Worm (Caenorhabditis elegans): ENCODE results near the gene str-90.

str-90 gene

DNA sequence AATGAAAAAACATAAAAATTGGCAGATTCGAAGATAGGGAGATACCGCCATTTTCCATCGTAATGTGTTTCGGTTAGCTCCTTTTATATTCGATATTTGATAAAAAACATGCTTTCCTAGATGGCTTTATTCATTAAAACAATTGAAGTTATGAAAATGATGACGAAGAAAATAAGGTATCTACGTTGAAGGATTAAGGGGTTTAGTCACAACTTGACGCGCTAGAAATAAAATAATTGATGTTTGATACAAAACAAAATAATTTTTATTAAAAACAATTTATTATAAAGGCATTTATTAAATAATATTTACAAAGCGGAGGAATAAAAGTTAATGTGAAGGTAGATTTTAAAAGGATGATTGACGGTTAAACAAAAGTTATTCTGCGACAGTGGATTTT is 12.5 kb upstream of the str-90 start, which contains the start of gene str-130:
Gene str-130, minus strand, starts transcription at position 101 of the 400 bp plus-strand sequence.
- TF ChIP-seq nhr-42 (GFP tag; IDR thresholded peaks at IDR 0.05) (no peak), tra-1 (GFP tag; IDR thresholded peaks at IDR 0.05) (no peak), ceh-20 (GFP tag; IDR thresholded peaks at IDR 0.05) (no peak), mdl-1 (tag; optimal IDR thresholded peaks at IDR 0.05) (no peak), F44E2.7 (GFP tag; IDR thresholded peaks at IDR 0.05) (no peak), nhr-48 (tag; optimal IDR thresholded peaks at IDR 0.05) (no peak), pqm-1 (tag; optimal IDR thresholded peaks at IDR 0.05) (no peak), ceh-32 (tag; optimal IDR thresholded peaks at IDR 0.05; ENCODE audit: poor library complexity) (no peak), set-16 (GFP tag; IDR thresholded peaks at IDR 0.05) (no peak), nhr-76 (tag; optimal IDR thresholded peaks at IDR 0.05) (no peak), lin-13 (GFP tag; optimal IDR thresholded peaks at IDR 0.05) (no peak), nhr-237 (tag; optimal IDR thresholded peaks at IDR 0.05) (no peak), T20F7.1 (GFP tag; optimal IDR thresholded peaks at IDR 0.05) (no peak), nhr-41 (GFP tag; IDR thresholded peaks at IDR 0.05) (no peak), F49E8.2 (tag; optimal IDR thresholded peaks at IDR 0.05; ENCODE audit: borderline replicate concordance) (no peak), Y105C5A.15 (GFP tag; IDR thresholded peaks at IDR 0.05) (no peak), dpl-1 (GFP tag; optimal IDR thresholded peaks at IDR 0.05) (no peak), mes-2 (tag; optimal IDR thresholded peaks at IDR 0.05; ENCODE audit: poor library complexity, severe bottlenecking) (no peak)

DNA sequence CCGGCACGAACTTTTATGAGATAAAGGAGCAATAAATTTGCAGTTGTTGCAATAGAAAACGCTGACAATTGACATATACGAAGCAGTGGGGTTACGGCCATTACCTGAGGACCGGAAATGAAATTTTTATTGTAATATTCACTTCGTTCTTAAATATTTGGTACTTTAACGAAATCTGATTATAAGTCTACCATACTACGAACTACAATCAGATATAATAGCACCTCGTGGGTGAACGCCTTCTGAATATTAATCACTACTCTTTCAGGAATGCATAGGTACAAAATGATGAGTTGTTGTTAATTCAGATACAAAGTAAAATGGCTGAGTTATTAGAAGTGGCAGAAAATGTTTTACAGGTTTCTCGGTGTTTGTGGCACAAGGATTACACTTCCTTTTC is 10.7 kb upstream of the str-90 start, which contains the start of gene str-129:
Gene str-129, minus strand, starts transcription at position 101 of the 400 bp plus-strand sequence.
- TF ChIP-seq aha-1 (tag) = peak; percentile 31
- no peak for TF ChIP-seq ceh-20 (GFP tag; IDR thresholded peaks at IDR 0.05)

DNA sequence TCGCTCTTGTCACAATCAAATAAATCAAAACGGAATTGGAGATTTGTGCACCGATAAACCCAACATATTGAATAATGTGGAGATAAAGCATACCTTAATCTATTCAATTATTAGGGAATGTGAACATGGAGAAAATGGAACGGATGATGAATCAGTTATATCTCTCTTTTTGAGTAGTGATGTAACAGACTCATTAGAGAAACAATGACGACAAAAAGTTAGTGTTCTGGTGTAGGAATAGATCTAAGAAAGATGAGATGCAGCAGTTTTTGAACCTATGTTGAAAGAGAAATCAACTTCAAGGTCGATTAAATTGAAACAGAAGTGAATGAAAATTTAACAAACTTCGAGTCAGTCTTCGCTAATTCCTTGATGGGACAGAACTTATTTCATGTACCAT is 7.7 kb upstream of the str-90 start, which contains the start of gene str-146:
Gene str-146, minus strand, starts transcription at position 101 of the 400 bp plus-strand sequence.
- TF ChIP-seq madf-9 (GFP tag; conservative IDR thresholded peaks at IDR 0.05) (no peak), zfp-2 (tag; optimal IDR thresholded peaks at IDR 0.05) (no peak), nhr-28 (tag; optimal IDR thresholded peaks at IDR 0.05) (no peak), ZK546.5 (tag; optimal IDR thresholded peaks at IDR 0.05) (no peak), mep-1 (tag; optimal IDR thresholded peaks at IDR 0.05) (no peak)

DNA sequence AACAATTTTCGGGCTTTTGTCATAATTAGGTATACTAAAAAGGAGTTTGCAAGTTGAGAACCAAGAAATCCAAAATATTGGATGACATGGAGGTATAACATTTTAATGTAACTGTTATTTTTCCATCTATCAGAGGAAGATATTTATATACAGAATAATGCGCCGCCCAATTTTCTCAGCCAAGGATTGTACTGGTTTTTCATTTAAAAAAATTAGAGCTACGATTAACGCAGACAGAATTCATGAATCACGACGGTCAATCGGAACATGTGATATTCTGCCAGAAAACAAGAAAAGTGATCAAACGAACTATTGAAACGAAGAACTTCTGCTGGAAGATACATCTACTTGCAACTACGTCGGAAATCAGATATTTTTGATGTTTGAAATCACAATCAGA is 4.8 kb upstream of the str-90 start, which contains the start of gene str-145:
Gene str-145, minus strand, starts transcription at position 101 of the 400 bp plus-strand sequence.
- TF ChIP-seq aly-2 (tag; optimal IDR thresholded peaks at IDR 0.05) (no peak), madf-9 (GFP tag; conservative IDR thresholded peaks at IDR 0.05) (no peak), mdt-29 (GFP tag; IDR thresholded peaks at IDR 0.05) (no peak), ZK546.5 (tag; optimal IDR thresholded peaks at IDR 0.05) (no peak), fos-1 (tag; optimal IDR thresholded peaks at IDR 0.05) (no peak), skn-1 (tag; optimal IDR thresholded peaks at IDR 0.05) (no peak), daf-16 (GFP tag; optimal IDR thresholded peaks at IDR 0.05) (no peak), daf-16 (tag; optimal IDR thresholded peaks at IDR 0.05) (no peak), F44E2.7 (GFP tag; IDR thresholded peaks at IDR 0.05) (no peak), ztf-11 (tag; optimal IDR thresholded peaks at IDR 0.05) (no peak), ceh-32 (tag; optimal IDR thresholded peaks at IDR 0.05; ENCODE audit: poor library complexity) (no peak), hlh-30 (tag; optimal IDR thresholded peaks at IDR 0.05; ENCODE audit: insufficient read depth) (no peak)

DNA sequence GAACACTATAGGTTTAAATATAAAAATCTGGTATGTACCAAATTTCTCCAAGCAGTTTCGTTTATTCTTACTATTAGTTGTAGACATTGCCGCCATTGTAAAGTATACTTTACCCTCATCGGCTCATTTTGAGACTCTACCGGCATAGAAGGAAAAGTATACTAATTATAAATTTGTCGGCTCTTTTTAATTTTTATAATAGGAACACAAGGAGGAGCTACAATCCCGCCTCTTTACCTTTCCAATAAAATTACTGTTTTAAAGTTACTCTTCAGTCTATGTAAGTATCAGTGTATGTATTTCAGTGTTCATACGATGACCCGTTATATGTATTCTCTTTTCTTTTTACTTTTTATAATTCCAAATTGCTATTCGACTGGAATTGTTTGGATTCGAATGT is 3.8 kb upstream of the str-90 start, which contains the start of gene sdz-23:
Gene sdz-23, plus strand, starts transcription at position 301 of the 400 bp plus-strand sequence.
- no peak for TF ChIP-seq F44E2.7 (GFP tag; IDR thresholded peaks at IDR 0.05)
- TF ChIP-seq pqm-1 (tag; optimal IDR thresholded peaks at IDR 0.05) = no peak
- TF ChIP-seq ama-1 (optimal IDR thresholded peaks at IDR 0.05) = no peak
- no peak for TF ChIP-seq nhr-10 (tag; optimal IDR thresholded peaks at IDR 0.05)
- TF ChIP-seq nhr-41 (GFP tag; IDR thresholded peaks at IDR 0.05) = no peak
- no peak for TF ChIP-seq nhr-25 (tag; optimal IDR thresholded peaks at IDR 0.05; ENCODE audit: borderline replicate concordance, insufficient read depth)
- no peak for TF ChIP-seq ceh-82 (tag; optimal IDR thresholded peaks at IDR 0.05)
- TF ChIP-seq pha-4 (GFP tag; IDR thresholded peaks at IDR 0.05) = no peak
- TF ChIP-seq pha-4 (tag; optimal IDR thresholded peaks at IDR 0.05) = no peak
- no peak for TF ChIP-seq nhr-48 (tag; optimal IDR thresholded peaks at IDR 0.05)
- TF ChIP-seq php-3 (GFP tag; IDR thresholded peaks at IDR 0.05) = no peak
- no peak for TF ChIP-seq tag-97 (GFP tag; IDR thresholded peaks at IDR 0.05)
- no peak for TF ChIP-seq Y5F2A.4 (GFP tag; optimal IDR thresholded peaks at IDR 0.05)
- no peak for TF ChIP-seq dpl-1 (GFP tag; optimal IDR thresholded peaks at IDR 0.05)
- no peak for TF ChIP-seq F26F4.8 (GFP tag; conservative IDR thresholded peaks at IDR 0.05)
- no peak for TF ChIP-seq zip-11 (GFP tag; IDR thresholded peaks at IDR 0.05)
- no peak for TF ChIP-seq ctbp-1 (GFP tag; IDR thresholded peaks at IDR 0.05)
- TF ChIP-seq snpc-4 (tag; optimal IDR thresholded peaks at IDR 0.05) = no peak
- no peak for TF ChIP-seq attf-4 (tag; optimal IDR thresholded peaks at IDR 0.05)

Data from whole organism, L4 larva.